Worm (Caenorhabditis elegans) whole organism, early embryonic: ENCODE data around the gene skr-18.

Experiments used
- B0310.2 ChIP-seq: sonication (generic microtip); optimal IDR thresholded peaks from 2 replicates; lab custom pipeline; 2016; ENCODE audit warnings: mild to moderate bottlenecking, missing genetic modification characterization, missing compliant biosample characterization
- ama-1 ChIP-seq: fragments of 150-350 bp; optimal IDR thresholded peaks from 2 replicates; lab custom pipeline; 2014
- ets-7 ChIP-seq: sonication (generic microtip); optimal IDR thresholded peaks from 2 replicates; lab custom pipeline; 2016; ENCODE audit warnings: missing genotype, missing genetic modification characterization, missing compliant biosample characterization
- hmbx-1 ChIP-seq: sonication (generic microtip); optimal IDR thresholded peaks from 2 replicates; lab custom pipeline; 2016; ENCODE audit warnings: mild to moderate bottlenecking, missing genetic modification characterization, missing compliant biosample characterization
- hmg-4 ChIP-seq: fragments of 200-800 bp; sonication (Bioruptor generic); optimal IDR thresholded peaks from 2 replicates; lab custom pipeline; 2018; ENCODE audit warnings: mild to moderate bottlenecking, missing genetic modification characterization, missing compliant biosample characterization
- pes-1 ChIP-seq: fragments of 200-800 bp; sonication (Bioruptor generic); IDR thresholded peaks from 2 replicates; pipeline ENCODE4 v1.3.6; 2022; ENCODE audit warnings: missing genetic modification reagents, missing genetic modification characterization, missing compliant biosample characterization
- scrt-1 ChIP-seq: fragments of 200-800 bp; sonication (Bioruptor generic); IDR thresholded peaks from 2 replicates; pipeline ENCODE4 v1.3.6; 2022; ENCODE audit warnings: missing genetic modification characterization, missing compliant biosample characterization
- sea-1 ChIP-seq: fragments of 200-800 bp; sonication (Bioruptor generic); conservative IDR thresholded peaks from 2 replicates; pipeline ENCODE4 v1.3.6; 2022; ENCODE audit warnings: missing genetic modification characterization, missing compliant biosample characterization
- tbx-37 ChIP-seq: fragments of 200-800 bp; sonication (Bioruptor generic); conservative IDR thresholded peaks from 2 replicates; pipeline ENCODE4 v1.3.6; 2022; ENCODE audit warnings: missing genetic modification reagents, missing genetic modification characterization, missing compliant biosample characterization

- TF ChIP-seq pes-1 (GFP tag; lab: Robert Waterston, UW) (no peak), sea-1 (GFP tag; lab: Robert Waterston, UW) (no peak), ama-1 (lab: Kevin White, UChicago) (no peak), B0310.2 (no peak), hmbx-1 (tag; lab: Kevin White, UChicago) (no peak), scrt-1 (GFP tag; lab: Robert Waterston, UW) (no peak), ets-7 (tag; lab: Kevin White, UChicago) (no peak), hmg-4 (GFP tag; lab: Kevin White, UChicago) (no peak), tbx-37 (GFP tag; lab: Robert Waterston, UW) (no peak)
Measured at ce11 chrIV:778484-778883, 16.7 kb downstream of the skr-18 start, which contains the start of gene ugt-52.
